ENCODE assay signal across 3 fruit fly cellular contexts in the genomic region with DNA sequence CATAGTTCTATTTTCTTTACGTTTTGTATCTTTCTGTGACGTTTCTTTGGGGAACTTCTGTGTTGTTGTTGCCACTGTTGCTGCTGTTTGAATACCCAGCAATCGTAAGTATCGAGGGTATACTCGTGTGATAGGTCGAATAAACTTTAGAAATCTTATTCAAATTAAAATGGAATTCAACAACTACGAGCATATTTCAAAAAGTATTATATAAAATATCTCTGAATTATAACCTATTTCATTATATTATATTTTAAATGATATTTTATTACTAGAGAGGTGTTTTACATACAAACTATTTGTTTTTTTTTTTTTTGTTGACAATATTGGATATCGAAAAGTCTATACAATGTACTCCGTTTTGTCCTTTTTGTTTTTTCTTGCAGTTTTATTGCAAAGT.
TF ChIP-seq lines count a peak whose summit lies in the region.

No protein-coding gene starts in this region.

- no peak for TF ChIP-seq CTCF in whole organism, embryonic (GFP tag; optimal IDR thresholded peaks at IDR 0.05; lab: Kevin White, UChicago)

TF ChIP-seq in whole organism, embryonic, 481 proteins besides CTCF, POLR2A, EP300 and RAD21:
- TF ChIP-seq CG31388 (GFP tag; optimal IDR thresholded peaks at IDR 0.05; lab: Kevin White, UChicago) (no peak), CG12299 (tag; optimal IDR thresholded peaks at IDR 0.05; lab: Kevin White, UChicago) (no peak), sob (GFP tag; IDR thresholded peaks at IDR 0.05; lab: Robert Waterston, UW) (no peak), Drgx (GFP tag; IDR thresholded peaks at IDR 0.05; lab: Robert Waterston, UW) (peak; percentile 28; the same call in 1 of the 2 replicates), CG4360 (GFP tag; IDR thresholded peaks at IDR 0.05; lab: Robert Waterston, UW) (0 out of 2 replicates have a peak, but pooled peaks have one; percentile 22), CG1647 (GFP tag; optimal IDR thresholded peaks at IDR 0.05; lab: Kevin White, UChicago) (no peak), B-H2 (GFP tag; optimal IDR thresholded peaks at IDR 0.05; lab: Kevin White, UChicago) (no peak), CG8924 (tag; optimal IDR thresholded peaks at IDR 0.05; lab: Kevin White, UChicago) (no peak), CG1792 (GFP tag; optimal IDR thresholded peaks at IDR 0.05; lab: Kevin White, UChicago) (no peak)

TF ChIP-seq in whole organism, prepupa, 60 proteins besides CTCF, POLR2A, EP300 and RAD21 (continues in another document):
- TF ChIP-seq CG6792 (GFP tag; optimal IDR thresholded peaks at IDR 0.05; lab: Kevin White, UChicago) = no peak
- peak; percentile 15 for TF ChIP-seq CG3919 (GFP tag; optimal IDR thresholded peaks at IDR 0.05; lab: Kevin White, UChicago)
- peak; percentile 26 for TF ChIP-seq CG6276 (GFP tag; optimal IDR thresholded peaks at IDR 0.05; lab: Kevin White, UChicago)
- TF ChIP-seq Sox14 (GFP tag; optimal IDR thresholded peaks at IDR 0.05; lab: Kevin White, UChicago) = no peak
- TF ChIP-seq Sox102F (GFP tag; optimal IDR thresholded peaks at IDR 0.05; lab: Kevin White, UChicago) = no peak
- TF ChIP-seq Hr38 (GFP tag; optimal IDR thresholded peaks at IDR 0.05; lab: Kevin White, UChicago) = no peak
- TF ChIP-seq Gug (GFP tag; IDR thresholded peaks at IDR 0.05; lab: Robert Waterston, UW) = no peak
- TF ChIP-seq eg (GFP tag; IDR thresholded peaks at IDR 0.05; lab: Robert Waterston, UW) = no peak
- TF ChIP-seq Ets96B (tag; optimal IDR thresholded peaks at IDR 0.05; lab: Kevin White, UChicago) = no peak
- no peak for TF ChIP-seq CG6854 (GFP tag; optimal IDR thresholded peaks at IDR 0.05; lab: Kevin White, UChicago)
- TF ChIP-seq CG11294 (GFP tag; IDR thresholded peaks at IDR 0.05; lab: Robert Waterston, UW) = no peak
- TF ChIP-seq salr (GFP tag; optimal IDR thresholded peaks at IDR 0.05; lab: Kevin White, UChicago) = peak in 1 of 2 experiments; percentile 38
- TF ChIP-seq CG34406 (GFP tag; optimal IDR thresholded peaks at IDR 0.05; lab: Kevin White, UChicago) = no peak
- TF ChIP-seq CG32006 (GFP tag; optimal IDR thresholded peaks at IDR 0.05; lab: Kevin White, UChicago) = peak; percentile 60
- TF ChIP-seq svp (GFP tag; lab: Kevin White, UChicago) = no peak
- TF ChIP-seq spab (GFP tag; optimal IDR thresholded peaks at IDR 0.05; lab: Kevin White, UChicago) = no peak
- no peak for TF ChIP-seq CG7368 (GFP tag; optimal IDR thresholded peaks at IDR 0.05; lab: Kevin White, UChicago)
- TF ChIP-seq lz (GFP tag; optimal IDR thresholded peaks at IDR 0.05; lab: Kevin White, UChicago) = no peak
- TF ChIP-seq CG11902 (GFP tag; optimal IDR thresholded peaks at IDR 0.05; lab: Kevin White, UChicago) = no peak
- no peak for TF ChIP-seq CG31627 (GFP tag; optimal IDR thresholded peaks at IDR 0.05; lab: Kevin White, UChicago)
- TF ChIP-seq pdm3 (GFP tag; optimal IDR thresholded peaks at IDR 0.05; lab: Kevin White, UChicago) = no peak
- peak; percentile 33 for TF ChIP-seq Eip78C (GFP tag; lab: Kevin White, UChicago)
- TF ChIP-seq CG8632 (GFP tag; optimal IDR thresholded peaks at IDR 0.05; lab: Kevin White, UChicago) = no peak
- TF ChIP-seq dsx (GFP tag; optimal IDR thresholded peaks at IDR 0.05; lab: Kevin White, UChicago; ENCODE audit: poor library complexity, severe bottlenecking) = peak; percentile 15
- TF ChIP-seq Hr39 (GFP tag; optimal IDR thresholded peaks at IDR 0.05; lab: Kevin White, UChicago) = no peak
- TF ChIP-seq cyc (GFP tag; optimal IDR thresholded peaks at IDR 0.05; lab: Kevin White, UChicago) = no peak
- TF ChIP-seq dac (GFP tag; optimal IDR thresholded peaks at IDR 0.05; lab: Kevin White, UChicago) = no peak
- no peak for TF ChIP-seq fkh (GFP tag; optimal IDR thresholded peaks at IDR 0.05; lab: Kevin White, UChicago)
- no peak for TF ChIP-seq CG9139 (GFP tag; optimal IDR thresholded peaks at IDR 0.05; lab: Kevin White, UChicago)
- TF ChIP-seq OdsH (GFP tag; optimal IDR thresholded peaks at IDR 0.05; lab: Kevin White, UChicago) = no peak
- no peak for TF ChIP-seq CG6808 (GFP tag; optimal IDR thresholded peaks at IDR 0.05; lab: Kevin White, UChicago)
- no peak for TF ChIP-seq CG6163 (GFP tag; IDR thresholded peaks at IDR 0.05; lab: Robert Waterston, UW)
- peak; percentile 36; the same call in 1 of the 3 replicates for TF ChIP-seq CG8119 (GFP tag; IDR thresholded peaks at IDR 0.05; lab: Robert Waterston, UW)
- no peak for TF ChIP-seq Hr4 (GFP tag; optimal IDR thresholded peaks at IDR 0.05; lab: Kevin White, UChicago)
- peak; percentile 18 for TF ChIP-seq CG3032 (tag; optimal IDR thresholded peaks at IDR 0.05; lab: Kevin White, UChicago)
- TF ChIP-seq Eip93F (GFP tag; optimal IDR thresholded peaks at IDR 0.05; lab: Kevin White, UChicago) = no peak
- no peak for TF ChIP-seq net (GFP tag; optimal IDR thresholded peaks at IDR 0.05; lab: Kevin White, UChicago)
- no peak for TF ChIP-seq Smox (GFP tag; optimal IDR thresholded peaks at IDR 0.05; lab: Kevin White, UChicago)
- TF ChIP-seq ss (GFP tag; optimal IDR thresholded peaks at IDR 0.05; lab: Kevin White, UChicago) = no peak
- TF ChIP-seq achi (GFP tag; optimal IDR thresholded peaks at IDR 0.05; lab: Kevin White, UChicago) = peak; percentile 14
- TF ChIP-seq Sox15 (GFP tag; optimal IDR thresholded peaks at IDR 0.05; lab: Kevin White, UChicago) = no peak

TF ChIP-seq in whole organism, pupa, 21 proteins besides CTCF, POLR2A, EP300 and RAD21:
- TF ChIP-seq Pif1A (GFP tag; optimal IDR thresholded peaks at IDR 0.05; lab: Kevin White, UChicago) = peak; percentile 1
- peak; percentile 32 for TF ChIP-seq CG8301 (tag; optimal IDR thresholded peaks at IDR 0.05; lab: Kevin White, UChicago)
- TF ChIP-seq CG17806 (tag; optimal IDR thresholded peaks at IDR 0.05; lab: Kevin White, UChicago) = peak; percentile 7
- TF ChIP-seq CG14655 (GFP tag; optimal IDR thresholded peaks at IDR 0.05; lab: Kevin White, UChicago) = peak; percentile 66
- TF ChIP-seq CG34367 (tag; optimal IDR thresholded peaks at IDR 0.05; lab: Kevin White, UChicago) = peak; percentile 3
- peak; percentile 52 for TF ChIP-seq CG8159 (tag; optimal IDR thresholded peaks at IDR 0.05; lab: Kevin White, UChicago)
- TF ChIP-seq CG9948 (tag; optimal IDR thresholded peaks at IDR 0.05; lab: Kevin White, UChicago) = peak; percentile 34
- TF ChIP-seq CG15710 (tag; optimal IDR thresholded peaks at IDR 0.05; lab: Kevin White, UChicago) = peak; percentile 19
- TF ChIP-seq gl (tag; optimal IDR thresholded peaks at IDR 0.05; lab: Kevin White, UChicago) = no peak
- no peak for TF ChIP-seq CG12605 (GFP tag; IDR thresholded peaks at IDR 0.05; lab: Robert Waterston, UW)
